Fruit fly (Drosophila melanogaster) whole organism, pupa: ENCODE data around the gene smp-30.

Experiments
- CG13204 ChIP-seq: fragments of 200-800 bp; sonication (Bioruptor generic); optimal IDR thresholded peaks from 2 replicates; lab custom pipeline; 2018; ENCODE audit warnings: missing biosample characterization, mild to moderate bottlenecking, missing genetic modification characterization, moderate library complexity
- CG32121 ChIP-seq: fragments of 200-800 bp; sonication (Bioruptor generic); IDR thresholded peaks from 2 replicates; pipeline ENCODE4 v1.3.6; 2022; ENCODE audit warnings: missing biosample characterization, missing genetic modification characterization
- CG8159 ChIP-seq: fragments of 200-800 bp; sonication (Bioruptor generic); optimal IDR thresholded peaks from 3 replicates; lab custom pipeline; 2018; ENCODE audit warnings: missing biosample characterization, mild to moderate bottlenecking, missing genetic modification characterization, moderate library complexity
- CG8301 ChIP-seq: fragments of 200-800 bp; sonication (Bioruptor generic); optimal IDR thresholded peaks from 2 replicates; lab custom pipeline; 2018; ENCODE audit warnings: missing biosample characterization, mild to moderate bottlenecking, missing genetic modification characterization
- CG9948 ChIP-seq: fragments of 200-800 bp; sonication (Bioruptor generic); optimal IDR thresholded peaks from 2 replicates; lab custom pipeline; 2018; ENCODE audit warnings: missing biosample characterization, mild to moderate bottlenecking, missing genetic modification characterization, moderate library complexity
- D1 ChIP-seq: fragments of 200-800 bp; sonication (Bioruptor generic); optimal IDR thresholded peaks from 2 replicates; lab custom pipeline; 2018; ENCODE audit warnings: missing biosample characterization, mild to moderate bottlenecking, missing genetic modification characterization, moderate library complexity
- EcR ChIP-seq: fragments of 200-800 bp; sonication (Bioruptor generic); optimal IDR thresholded peaks from 3 replicates; lab custom pipeline; 2019; ENCODE audit warnings: missing biosample characterization, missing genetic modification characterization, mild to moderate bottlenecking, moderate library complexity, missing genetic modification reagents
- Pif1B ChIP-seq: fragments of 200-800 bp; sonication (Bioruptor generic); optimal IDR thresholded peaks from 3 replicates; lab custom pipeline; 2016; ENCODE audit warnings: missing biosample characterization, missing genetic modification characterization
- gl ChIP-seq: fragments of 200-800 bp; sonication (Bioruptor generic); optimal IDR thresholded peaks from 2 replicates; lab custom pipeline; 2018; ENCODE audit warnings: missing biosample characterization, mild to moderate bottlenecking, missing genetic modification characterization
- rn ChIP-seq: fragments of 200-800 bp; sonication (Bioruptor generic); IDR thresholded peaks from 2 replicates; pipeline ENCODE4 v1.3.6; 2022; ENCODE audit warnings: missing biosample characterization, missing genetic modification characterization

DNA sequence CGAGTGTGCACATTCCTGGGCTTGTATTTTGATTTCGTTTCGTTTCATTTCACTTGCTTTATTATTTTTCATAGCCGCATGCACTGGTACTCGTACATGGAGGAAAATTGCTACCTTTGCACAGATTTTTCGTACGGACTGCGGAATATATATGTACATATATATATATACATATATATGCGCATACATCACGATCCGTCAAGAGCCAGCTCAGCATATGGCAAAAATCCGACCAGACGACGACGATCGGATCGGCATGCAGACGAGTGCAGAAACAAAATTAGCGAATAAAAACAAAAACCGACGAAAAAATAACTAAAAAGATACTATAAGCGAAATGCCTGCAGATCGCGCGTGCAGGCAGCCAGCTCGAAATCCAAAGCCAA lies 33.3 kb downstream of the smp-30 start:
- TF ChIP-seq CG8159 (tag; lab: Kevin White, UChicago) (no peak), D1 (tag; lab: Kevin White, UChicago) (no peak), gl (tag; lab: Kevin White, UChicago) (no peak), CG8301 (tag; lab: Kevin White, UChicago) (no peak), CG13204 (GFP tag; lab: Kevin White, UChicago) (no peak), EcR (GFP tag; lab: Kevin White, UChicago) (no peak), rn (GFP tag; lab: Robert Waterston, UW) (no peak), CG9948 (tag; lab: Kevin White, UChicago) (no peak), Pif1B (GFP tag; lab: Kevin White, UChicago) (no peak), CG32121 (GFP tag; lab: Robert Waterston, UW) (no peak)
